Worm (Caenorhabditis elegans): ENCODE data around the gene lst-2.

The lst-2 gene

ce11 chrX:4367414-4367813 is 15.8 kb downstream of the lst-2 start, which contains the start of gene R160.10:
Gene R160.10 (minus strand): TSS chrX:4367514.
- no peak for TF ChIP-seq ceh-43 (GFP tag; optimal IDR thresholded peaks at IDR 0.05)
- no peak for TF ChIP-seq mep-1 (tag; optimal IDR thresholded peaks at IDR 0.05)
- no peak for TF ChIP-seq hlh-1 (tag; optimal IDR thresholded peaks at IDR 0.05)
- TF ChIP-seq bed-3 (GFP tag; optimal IDR thresholded peaks at IDR 0.05) = no peak
- TF ChIP-seq unc-120 (tag; optimal IDR thresholded peaks at IDR 0.05; ENCODE audit: poor library complexity, severe bottlenecking) = no peak
- no peak for TF ChIP-seq unc-62 (GFP tag; optimal IDR thresholded peaks at IDR 0.05)
- no peak for TF ChIP-seq nhr-2 (tag; optimal IDR thresholded peaks at IDR 0.05)

- TF ChIP-seq drap-1 (GFP tag; optimal IDR thresholded peaks at IDR 0.05) (no peak), ztf-11 (tag; optimal IDR thresholded peaks at IDR 0.05) (no peak), unc-120 (tag; optimal IDR thresholded peaks at IDR 0.05; ENCODE audit: poor library complexity, severe bottlenecking) (no peak), tbx-8 (GFP tag; optimal IDR thresholded peaks at IDR 0.05) (no peak), ham-2 (GFP tag; optimal IDR thresholded peaks at IDR 0.05) (no peak), sem-2 (GFP tag; optimal IDR thresholded peaks at IDR 0.05) (no peak), unc-39 (tag; optimal IDR thresholded peaks at IDR 0.05) (no peak), zip-8 (tag; optimal IDR thresholded peaks at IDR 0.05) (no peak), ceh-83 (GFP tag; optimal IDR thresholded peaks at IDR 0.05) (no peak), ceh-39 (tag; optimal IDR thresholded peaks at IDR 0.05) (no peak), nhr-2 (tag; optimal IDR thresholded peaks at IDR 0.05) (no peak)
These were observed 16.9 kb downstream of the lst-2 start, which contains the start of gene R160.3 for ce11 chrX:4366231-4366630. Gene R160.3 (minus strand): TSS chrX:4366331.

ce11 chrX:4364877-4365276 is 18.3 kb downstream of the lst-2 start, which contains the start of gene F14H12.8:
Gene F14H12.8 (minus strand): TSS chrX:4364977.
- TF ChIP-seq nhr-76 (tag; optimal IDR thresholded peaks at IDR 0.05) = no peak
- no peak for TF ChIP-seq elt-3 (tag; optimal IDR thresholded peaks at IDR 0.05)
- TF ChIP-seq mab-5 (tag; optimal IDR thresholded peaks at IDR 0.05) = no peak
- TF ChIP-seq lin-32 (GFP tag; optimal IDR thresholded peaks at IDR 0.05) = no peak
- TF ChIP-seq bed-3 (GFP tag; optimal IDR thresholded peaks at IDR 0.05) = no peak
- TF ChIP-seq nhr-28 (tag; optimal IDR thresholded peaks at IDR 0.05) = no peak
- TF ChIP-seq snpc-4 (tag; optimal IDR thresholded peaks at IDR 0.05) = no peak
- no peak for TF ChIP-seq nhr-237 (tag; optimal IDR thresholded peaks at IDR 0.05)
- TF ChIP-seq tbx-8 (GFP tag; optimal IDR thresholded peaks at IDR 0.05) = no peak
- TF ChIP-seq cnd-1 (tag; optimal IDR thresholded peaks at IDR 0.05) = no peak
- no peak for TF ChIP-seq lsy-2 (tag; optimal IDR thresholded peaks at IDR 0.05)
- TF ChIP-seq unc-120 (tag; optimal IDR thresholded peaks at IDR 0.05; ENCODE audit: poor library complexity, severe bottlenecking) = no peak
- no peak for TF ChIP-seq unc-39 (tag; optimal IDR thresholded peaks at IDR 0.05)
- TF ChIP-seq hlh-1 (tag; optimal IDR thresholded peaks at IDR 0.05) = no peak
- no peak for TF ChIP-seq ces-1 (GFP tag; optimal IDR thresholded peaks at IDR 0.05)
- no peak for TF ChIP-seq flh-1 (GFP tag; optimal IDR thresholded peaks at IDR 0.05)
- TF ChIP-seq pha-4 (tag; optimal IDR thresholded peaks at IDR 0.05) = no peak
- TF ChIP-seq elt-1 (tag; optimal IDR thresholded peaks at IDR 0.05; ENCODE audit: borderline replicate concordance, insufficient read depth) = no peak
- TF ChIP-seq unc-62 (GFP tag; optimal IDR thresholded peaks at IDR 0.05) = no peak
- TF ChIP-seq M03D4.4 (tag; optimal IDR thresholded peaks at IDR 0.05) = no peak

DNA sequence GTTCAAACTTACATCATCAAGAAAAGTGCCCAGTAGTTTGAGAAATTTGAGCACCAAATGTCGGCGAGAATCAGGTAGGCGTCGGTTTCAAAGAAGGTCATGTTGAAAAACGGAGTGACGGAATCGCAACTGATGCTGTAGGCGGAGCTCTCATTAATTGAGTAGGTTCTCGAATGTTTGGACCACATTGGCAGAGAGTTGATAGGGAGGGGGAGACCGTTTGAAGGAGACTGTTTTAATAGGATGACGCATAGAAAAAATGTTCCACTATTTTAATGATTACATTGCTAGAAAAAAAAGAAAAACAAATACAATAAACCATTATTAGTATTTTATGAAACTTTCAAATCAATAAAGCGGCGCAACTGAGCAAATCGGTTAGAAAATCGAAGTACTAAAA is 20.0 kb downstream of the lst-2 start, which contains the start of gene F14H12.17:
Gene F14H12.17 (minus strand): TSS at position 101 of the 400 bp plus-strand sequence.
- TF ChIP-seq drap-1 (GFP tag; optimal IDR thresholded peaks at IDR 0.05) (no peak), mep-1 (tag; optimal IDR thresholded peaks at IDR 0.05) (no peak), bed-3 (GFP tag; optimal IDR thresholded peaks at IDR 0.05) (no peak), nhr-237 (tag; optimal IDR thresholded peaks at IDR 0.05) (no peak), unc-120 (tag; optimal IDR thresholded peaks at IDR 0.05; ENCODE audit: poor library complexity, severe bottlenecking) (no peak), M03D4.4 (tag; optimal IDR thresholded peaks at IDR 0.05) (no peak), flh-1 (GFP tag; optimal IDR thresholded peaks at IDR 0.05) (no peak), elt-1 (tag; optimal IDR thresholded peaks at IDR 0.05; ENCODE audit: borderline replicate concordance, insufficient read depth) (no peak)

- TF ChIP-seq nhr-237 (tag; optimal IDR thresholded peaks at IDR 0.05) (no peak), ztf-11 (tag; optimal IDR thresholded peaks at IDR 0.05) (no peak), ceh-83 (GFP tag; optimal IDR thresholded peaks at IDR 0.05) (no peak), elt-3 (tag; optimal IDR thresholded peaks at IDR 0.05) (no peak), lin-32 (GFP tag; optimal IDR thresholded peaks at IDR 0.05) (no peak), hlh-1 (tag; optimal IDR thresholded peaks at IDR 0.05) (no peak), sem-2 (GFP tag; optimal IDR thresholded peaks at IDR 0.05) (no peak), nhr-28 (tag; optimal IDR thresholded peaks at IDR 0.05) (no peak)
These were observed 20.6 kb downstream of the lst-2 start, which contains the start of gene F14H12.7 for ce11 chrX:4362522-4362921. Gene F14H12.7 (minus strand): TSS chrX:4362622.
